Fruit fly (Drosophila melanogaster) ovary, adult (tissue): ENCODE measurements around the gene CG13056.

Experiments
- CG17801 ChIP-seq: fragments of 200-800 bp; optimal IDR thresholded peaks from 2 replicates; lab custom pipeline; 2019; ENCODE audit warnings: missing biosample characterization, mild to moderate bottlenecking, missing genetic modification characterization, moderate library complexity; ENCODE audit not compliant: partially characterized antibody

CG13056 gene

DNA sequence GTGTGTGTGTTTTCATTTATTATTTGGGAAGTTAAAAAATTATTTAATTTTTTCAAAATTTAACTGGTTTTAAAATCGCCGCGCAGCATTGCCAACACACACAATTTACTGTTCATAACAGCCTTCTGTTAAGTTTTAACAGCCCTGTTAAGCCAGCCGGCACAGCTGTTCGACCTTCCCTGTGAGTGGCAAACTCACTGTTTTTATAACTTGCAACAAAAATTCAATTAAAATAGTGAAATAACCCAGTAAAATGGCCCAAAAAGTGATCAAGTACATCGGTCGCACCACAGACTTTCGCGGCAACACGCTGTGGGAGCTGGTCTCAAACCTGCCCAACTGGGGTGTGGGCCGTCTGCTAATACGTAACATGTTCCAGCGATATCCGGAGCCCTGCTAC is 14.8 kb downstream of the CG13056 start, which contains the start of gene mRpS34:
TSS of gene mRpS34 (plus strand) at position 161 of the 400 bp plus-strand sequence.
- TF ChIP-seq CG17801 (GFP tag; lab: Kevin White, UChicago): no peak

DNA sequence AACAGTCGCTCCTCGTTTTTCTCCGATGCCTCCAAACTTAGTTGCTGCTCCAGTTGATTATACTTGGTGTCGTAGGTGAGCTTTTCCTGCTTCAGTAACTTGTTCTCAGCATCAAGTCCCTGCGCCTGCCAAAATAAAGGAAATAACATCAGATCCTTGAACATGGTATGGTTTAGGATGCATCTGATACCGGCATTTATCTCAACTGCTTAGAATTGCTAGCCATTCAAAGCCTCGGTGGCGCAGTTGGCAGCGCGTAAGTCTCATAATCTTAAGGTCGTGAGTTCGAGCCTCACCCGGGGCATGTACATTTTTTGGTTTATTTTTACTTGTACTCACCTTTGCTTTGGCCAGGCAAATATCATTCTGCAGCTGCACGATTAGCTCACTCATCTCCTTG is 16.6 kb downstream of the CG13056 start:
- no peak for TF ChIP-seq CG17801 (GFP tag; lab: Kevin White, UChicago)

DNA sequence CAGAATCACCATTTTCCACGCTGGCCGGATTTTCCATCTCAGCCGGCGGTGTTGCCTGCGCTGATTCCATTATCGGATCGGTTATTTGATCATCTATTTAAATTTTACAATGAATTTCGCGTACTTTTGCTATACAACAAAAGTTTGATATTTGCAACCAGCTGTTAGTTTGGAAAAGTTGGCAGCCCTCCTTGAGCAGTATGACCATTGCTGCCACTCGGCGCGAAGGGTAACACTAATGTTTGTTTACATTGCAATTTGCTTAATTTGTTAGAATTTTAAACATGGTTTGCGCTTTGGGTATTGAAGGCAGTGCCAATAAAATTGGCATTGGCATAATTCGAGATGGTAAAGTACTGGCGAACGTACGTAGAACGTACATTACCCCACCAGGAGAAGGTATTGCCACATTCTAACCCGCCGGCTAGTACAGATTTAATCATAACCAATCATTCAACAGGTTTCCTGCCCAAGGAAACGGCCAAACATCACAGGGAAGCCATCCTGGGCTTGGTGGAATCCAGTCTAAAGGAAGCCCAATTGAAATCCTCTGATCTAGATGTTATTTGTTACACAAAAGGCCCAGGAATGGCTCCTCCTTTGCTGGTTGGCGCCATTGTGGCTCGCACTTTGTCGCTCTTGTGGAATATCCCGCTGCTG is 18.8 kb downstream of the CG13056 start, which contains the start of the genes Golgin104 and Tcs3:
TSS of gene Golgin104 (minus strand) at position 182 of the 660 bp plus-strand sequence.
TSS of gene Tcs3 (plus strand) at position 222 of the 660 bp plus-strand sequence.
- no peak for TF ChIP-seq CG17801 (GFP tag; lab: Kevin White, UChicago)

DNA sequence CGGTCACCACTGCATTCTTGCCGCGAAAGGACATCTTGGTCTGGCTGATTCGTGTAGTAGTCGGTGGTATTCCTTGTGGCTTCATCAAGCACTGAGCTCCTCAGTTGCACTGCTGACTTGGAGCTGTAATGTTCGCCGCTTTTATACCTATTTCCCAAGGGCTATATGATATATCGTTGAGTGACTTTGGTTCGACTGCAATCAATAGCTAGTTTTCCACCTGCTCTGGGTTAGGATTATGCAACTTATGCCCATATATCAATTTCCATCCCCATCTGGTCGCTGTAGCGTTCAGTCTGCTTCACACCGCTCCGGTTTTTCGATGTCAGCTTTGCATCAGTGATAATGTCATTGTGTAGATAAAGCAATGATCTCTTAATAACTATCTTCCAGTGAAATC is 21.1 kb downstream of the CG13056 start, which contains the start of gene Pdh:
TSS of gene Pdh (minus strand) at position 101 of the 400 bp plus-strand sequence.
- no peak for TF ChIP-seq CG17801 (GFP tag; lab: Kevin White, UChicago)

DNA sequence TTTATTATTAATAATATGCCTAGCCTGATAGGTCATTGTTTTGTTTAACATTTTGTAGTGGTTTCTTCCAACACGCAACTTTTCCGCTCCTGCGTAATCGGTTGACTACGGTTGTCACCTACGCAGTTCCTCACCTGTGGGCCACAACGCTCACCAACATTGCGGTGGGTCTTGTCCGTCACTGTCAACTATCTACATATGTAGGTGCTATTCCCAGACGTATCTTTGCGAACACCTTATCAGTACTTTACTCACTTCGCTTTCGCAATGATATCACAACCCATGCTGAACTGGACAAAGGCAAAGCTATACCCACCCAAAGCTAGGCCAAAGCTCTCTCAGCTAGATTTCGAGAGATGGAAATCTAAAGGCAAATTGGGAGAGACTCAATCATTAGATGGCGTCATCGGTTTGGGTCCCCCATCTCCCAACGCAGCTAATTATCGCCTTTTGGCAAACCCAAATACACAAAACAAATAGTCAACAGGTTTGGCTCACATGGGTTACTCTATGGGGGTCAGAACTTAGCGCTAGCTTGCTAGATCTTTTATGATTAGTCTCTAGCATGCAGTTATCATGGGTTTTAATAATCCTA is 23.2 kb downstream of the CG13056 start:
- no peak for TF ChIP-seq CG17801 (GFP tag; lab: Kevin White, UChicago)

DNA sequence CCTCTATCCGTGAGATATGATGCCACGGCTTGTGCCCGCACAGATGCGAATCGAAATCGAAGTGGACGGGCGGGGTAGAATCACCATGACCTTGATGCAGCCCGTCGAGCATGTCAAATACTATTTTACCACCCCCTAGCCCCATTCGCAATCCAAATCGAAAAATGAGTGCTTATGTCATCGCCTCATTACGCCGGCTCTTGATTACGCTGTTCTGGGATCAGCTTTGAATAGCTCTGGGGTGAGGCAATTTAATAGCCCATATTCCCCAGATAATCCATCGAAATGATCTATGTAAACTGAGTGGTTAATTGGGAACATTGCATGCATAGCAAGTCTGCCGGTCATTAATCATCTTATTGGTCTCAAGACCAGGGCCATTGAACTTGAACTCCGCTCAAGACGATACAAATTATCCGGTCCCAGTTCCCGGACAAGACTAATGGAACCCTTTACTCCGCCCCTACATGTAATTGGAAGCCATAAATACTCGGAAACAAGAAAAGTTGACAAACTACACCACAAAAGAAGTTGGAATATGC is 24.1 kb downstream of the CG13056 start:
- no peak for TF ChIP-seq CG17801 (GFP tag; lab: Kevin White, UChicago)

DNA sequence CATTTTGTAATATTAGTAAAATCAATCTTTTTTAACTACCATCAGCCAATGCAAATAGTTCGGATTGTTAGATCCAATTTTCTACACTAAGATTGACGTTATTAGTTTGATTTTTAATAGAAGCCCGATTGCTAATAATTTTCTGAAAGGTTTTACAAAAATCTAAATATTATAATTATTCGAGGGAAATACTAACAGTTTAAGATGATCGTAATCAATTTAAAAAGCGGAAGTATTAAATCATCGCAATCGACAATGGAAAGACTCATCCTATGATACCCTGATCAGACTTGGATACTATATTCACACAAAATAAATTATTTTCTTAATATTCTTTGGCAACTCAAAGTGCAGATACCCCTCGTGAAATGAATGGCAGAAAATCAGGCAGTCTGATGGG is 24.7 kb downstream of the CG13056 start:
- no peak for TF ChIP-seq CG17801 (GFP tag; lab: Kevin White, UChicago)

DNA sequence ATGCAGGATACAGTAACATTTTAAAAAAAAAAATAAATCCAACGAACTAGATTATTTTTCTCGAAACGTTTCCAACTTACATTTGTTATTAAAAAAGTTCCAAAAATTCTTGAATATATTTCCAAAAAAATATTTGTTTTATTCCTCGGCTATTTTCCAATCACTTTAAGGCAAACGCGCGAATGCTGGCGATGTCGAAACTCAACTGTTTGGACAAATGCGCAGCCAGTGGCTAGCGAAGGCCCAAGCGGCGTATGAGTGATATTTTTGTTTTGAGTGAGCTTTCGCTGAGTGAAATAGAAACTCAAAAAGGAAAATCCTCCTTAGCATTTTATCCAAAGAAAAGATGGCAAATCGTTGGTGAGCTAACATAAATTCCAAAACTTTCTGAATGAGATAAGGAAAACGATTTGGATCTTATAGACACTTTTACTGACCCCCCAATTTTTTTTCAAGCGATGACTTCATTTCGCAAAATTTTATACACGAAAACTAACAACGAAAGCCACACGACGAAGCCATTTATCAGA is 26.2 kb downstream of the CG13056 start, which contains the start of gene ringer:
TSS of gene ringer (minus strand) at position 210 of the 530 bp plus-strand sequence.
- no peak for TF ChIP-seq CG17801 (GFP tag; lab: Kevin White, UChicago)

DNA sequence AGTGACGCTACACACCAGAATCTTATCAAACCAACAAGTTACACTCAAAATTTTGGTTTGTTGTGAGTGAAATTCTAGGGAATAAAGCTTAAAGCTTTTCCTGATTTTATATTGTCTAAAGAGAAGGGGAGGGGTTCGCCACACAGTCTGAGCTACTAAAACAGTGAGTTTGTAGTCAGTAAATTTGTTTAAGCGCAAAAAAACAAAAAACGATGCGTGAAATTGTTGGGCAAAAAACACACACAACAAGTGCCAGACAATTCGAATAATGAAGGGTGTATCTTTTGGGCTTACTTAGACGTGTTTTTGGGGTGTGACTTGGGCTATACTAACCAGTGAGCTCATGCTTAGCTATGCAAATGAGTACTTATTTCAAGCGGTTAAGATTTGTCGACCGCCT is 26.7 kb downstream of the CG13056 start:
- TF ChIP-seq CG17801 (GFP tag; lab: Kevin White, UChicago): no peak

DNA sequence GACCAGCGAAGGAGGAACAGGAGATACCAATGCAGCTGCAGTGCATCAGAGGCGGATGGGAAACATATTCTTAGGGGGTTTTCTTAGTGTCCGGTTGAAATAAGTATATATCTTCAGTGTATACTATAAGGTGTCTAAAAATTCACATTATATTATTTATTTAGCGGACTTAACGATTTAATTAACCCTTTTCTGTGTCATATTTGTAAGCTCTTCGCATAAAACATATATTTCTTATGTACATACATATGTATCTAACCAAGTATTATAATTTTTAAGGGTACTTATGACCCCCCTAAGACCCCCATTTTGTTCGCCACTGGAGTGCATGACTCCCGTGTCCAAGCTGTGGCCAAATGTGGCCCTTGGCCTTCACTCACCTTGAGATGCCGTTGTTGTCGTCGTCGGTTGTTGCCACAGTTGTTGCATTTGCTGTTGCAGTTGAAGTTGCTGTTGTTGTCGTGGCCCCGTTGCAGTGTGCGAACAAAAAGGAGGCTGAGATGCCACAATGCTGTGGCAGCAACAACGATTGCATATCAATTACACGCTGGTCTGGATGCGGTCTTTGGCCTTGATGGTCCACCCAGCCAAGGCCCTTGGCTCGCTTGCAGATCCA is 28.2 kb downstream of the CG13056 start:
- no peak for TF ChIP-seq CG17801 (GFP tag; lab: Kevin White, UChicago)

DNA sequence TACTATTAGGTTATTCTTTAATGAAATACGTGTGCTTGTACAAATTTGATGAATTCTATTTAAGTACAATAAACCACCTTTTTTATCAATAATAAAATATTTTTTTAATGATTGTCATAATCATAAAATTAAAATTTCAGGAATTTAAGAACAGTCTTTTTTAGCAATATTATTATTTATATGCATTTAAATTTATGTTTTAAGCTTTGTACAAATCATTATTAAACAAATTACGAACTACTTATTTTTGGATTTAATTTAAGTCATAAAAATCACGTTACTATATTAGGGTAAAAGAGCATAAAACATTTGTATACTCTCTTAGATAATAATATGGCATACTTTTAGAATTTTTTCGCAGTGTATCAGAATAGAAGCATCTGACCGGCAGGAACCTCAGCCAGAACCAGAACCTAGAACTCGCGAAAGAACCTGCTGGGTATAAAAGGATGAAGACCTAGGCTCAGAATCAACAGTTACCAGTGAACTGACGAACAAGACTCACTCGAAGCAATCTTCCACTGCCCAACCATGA is 29.1 kb downstream of the CG13056 start, which contains the start of gene Cpr72Ea:
TSS of gene Cpr72Ea (plus strand) at position 485 of the 535 bp plus-strand sequence.
- no peak for TF ChIP-seq CG17801 (GFP tag; lab: Kevin White, UChicago)

DNA sequence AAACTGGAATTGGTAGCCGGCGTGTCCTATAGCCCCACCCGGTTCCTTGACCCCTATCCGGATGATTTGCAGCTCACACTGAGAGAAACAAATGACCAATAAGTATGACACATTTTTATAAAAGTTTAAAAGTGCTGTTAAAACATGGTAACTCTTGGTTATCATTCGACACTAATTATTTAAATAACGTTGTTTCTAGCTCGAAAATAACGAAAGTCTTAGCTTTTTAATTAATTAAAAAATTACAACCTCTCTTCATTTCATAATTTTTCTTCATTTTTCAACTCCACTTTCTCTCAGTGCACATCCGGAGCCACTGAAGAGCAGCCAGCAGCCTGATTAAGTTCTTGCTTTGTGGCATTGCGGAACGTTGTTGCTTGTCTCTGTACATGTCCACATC is 31.1 kb downstream of the CG13056 start:
- TF ChIP-seq CG17801 (GFP tag; lab: Kevin White, UChicago): no peak

DNA sequence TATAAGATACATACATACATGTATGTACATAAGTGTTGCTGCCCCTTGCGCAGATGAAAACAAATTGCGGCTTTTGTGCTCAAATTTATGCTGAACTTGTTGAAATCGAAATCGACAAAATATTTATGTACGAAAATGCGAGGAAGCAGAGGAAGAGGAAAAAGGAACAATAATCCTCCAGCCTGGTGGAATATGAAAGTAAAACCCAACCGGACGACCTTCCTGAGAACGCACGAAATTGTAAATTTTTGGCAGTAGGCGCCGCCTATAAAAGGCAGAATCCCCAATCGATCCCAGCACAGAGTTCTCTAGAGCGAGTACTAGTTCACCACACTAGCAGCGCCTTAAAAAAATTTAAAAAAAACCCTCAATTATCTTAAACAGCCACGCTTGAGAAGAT is 31.5 kb downstream of the CG13056 start, which contains the start of gene Cpr72Eb:
TSS of gene Cpr72Eb (plus strand) at position 301 of the 400 bp plus-strand sequence.
- TF ChIP-seq CG17801 (GFP tag; lab: Kevin White, UChicago): no peak

DNA sequence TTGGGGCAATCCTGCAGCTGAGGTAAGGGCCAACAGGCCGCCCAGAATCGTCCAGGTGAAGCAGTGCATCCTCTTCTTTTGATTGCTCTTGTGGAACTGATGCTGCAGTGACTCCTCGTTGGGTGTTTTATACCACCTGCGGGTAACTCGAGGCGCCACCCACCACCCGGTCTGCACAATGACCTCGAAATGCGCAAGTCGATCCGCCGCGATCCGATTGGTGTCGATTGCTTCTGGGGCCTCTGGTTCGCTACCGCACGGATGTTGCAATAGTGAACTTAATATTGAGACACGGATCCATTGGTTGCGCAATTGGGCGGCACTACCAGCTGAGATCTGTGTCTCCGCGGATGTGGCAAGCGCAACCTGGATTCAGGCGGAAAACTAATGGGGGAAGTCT is 34.1 kb downstream of the CG13056 start, which contains the start of gene Cpr72Ec:
TSS of gene Cpr72Ec (minus strand) at position 101 of the 400 bp plus-strand sequence.
- TF ChIP-seq CG17801 (GFP tag; lab: Kevin White, UChicago): no peak
